Worm (Caenorhabditis elegans) whole organism, early embryonic: ENCODE results near the gene ZK185.5.
A peak's percentile ranks its signal among the peaks of the same experiment; 100 is the strongest.

Source experiments
- B0310.2 ChIP-seq: sonication (generic microtip); optimal IDR thresholded peaks from 2 replicates; lab custom pipeline; 2016; ENCODE audit warnings: mild to moderate bottlenecking, missing genetic modification characterization, missing compliant biosample characterization
- F13C5.2 ChIP-seq: sonication (generic microtip); optimal IDR thresholded peaks from 2 replicates; lab custom pipeline; 2017; ENCODE audit warnings: mild to moderate bottlenecking, missing genetic modification characterization, inconsistent platforms, missing compliant biosample characterization
- aly-1 ChIP-seq: sonication (generic microtip); optimal IDR thresholded peaks from 2 replicates; lab custom pipeline; 2016; ENCODE audit warnings: missing genetic modification characterization, missing compliant biosample characterization
- ama-1 ChIP-seq: fragments of 150-350 bp; optimal IDR thresholded peaks from 2 replicates; lab custom pipeline; 2014
- ceh-13 ChIP-seq: fragments of 200-800 bp; sonication (Bioruptor generic); optimal IDR thresholded peaks from 2 replicates; lab custom pipeline; 2018; ENCODE audit warnings: mild to moderate bottlenecking, missing genetic modification characterization, missing compliant biosample characterization
- ceh-36 ChIP-seq: sonication (generic microtip); optimal IDR thresholded peaks from 2 replicates; lab custom pipeline; 2016; ENCODE audit warnings: missing genetic modification characterization, inconsistent platforms, missing compliant biosample characterization
- ets-7 ChIP-seq: sonication (generic microtip); optimal IDR thresholded peaks from 2 replicates; lab custom pipeline; 2016; ENCODE audit warnings: missing genotype, missing genetic modification characterization, missing compliant biosample characterization
- flt-1 ChIP-seq: fragments of 200-800 bp; sonication (Bioruptor generic); IDR thresholded peaks from 2 replicates; pipeline ENCODE4 v1.3.6; 2022; ENCODE audit warnings: missing genetic modification characterization, missing compliant biosample characterization
- hmbx-1 ChIP-seq: sonication (generic microtip); optimal IDR thresholded peaks from 2 replicates; lab custom pipeline; 2016; ENCODE audit warnings: mild to moderate bottlenecking, missing genetic modification characterization, missing compliant biosample characterization
- hmg-4 ChIP-seq: fragments of 200-800 bp; sonication (Bioruptor generic); optimal IDR thresholded peaks from 2 replicates; lab custom pipeline; 2018; ENCODE audit warnings: mild to moderate bottlenecking, missing genetic modification characterization, missing compliant biosample characterization
- hnd-1 ChIP-seq: sonication (generic microtip); optimal IDR thresholded peaks from 2 replicates; lab custom pipeline; 2016; ENCODE audit warnings: missing genetic modification characterization, missing compliant biosample characterization
- pes-1 ChIP-seq: fragments of 200-800 bp; sonication (Bioruptor generic); IDR thresholded peaks from 2 replicates; pipeline ENCODE4 v1.3.6; 2022; ENCODE audit warnings: missing genetic modification reagents, missing genetic modification characterization, missing compliant biosample characterization
- scrt-1 ChIP-seq: fragments of 200-800 bp; sonication (Bioruptor generic); IDR thresholded peaks from 2 replicates; pipeline ENCODE4 v1.3.6; 2022; ENCODE audit warnings: missing genetic modification characterization, missing compliant biosample characterization
- sea-1 ChIP-seq: fragments of 200-800 bp; sonication (Bioruptor generic); conservative IDR thresholded peaks from 2 replicates; pipeline ENCODE4 v1.3.6; 2022; ENCODE audit warnings: missing genetic modification characterization, missing compliant biosample characterization
- tbx-11 ChIP-seq: fragments of 200-800 bp; sonication (Bioruptor generic); IDR thresholded peaks from 2 replicates; pipeline ENCODE4 v1.3.6; 2022; ENCODE audit warnings: missing genetic modification characterization, missing compliant biosample characterization
- tbx-37 ChIP-seq: fragments of 200-800 bp; sonication (Bioruptor generic); conservative IDR thresholded peaks from 2 replicates; pipeline ENCODE4 v1.3.6; 2022; ENCODE audit warnings: missing genetic modification reagents, missing genetic modification characterization, missing compliant biosample characterization
- tra-4 ChIP-seq: sonication (generic microtip); optimal IDR thresholded peaks from 2 replicates; lab custom pipeline; 2017; ENCODE audit warnings: missing genetic modification characterization, missing compliant biosample characterization

The ZK185.5 gene

DNA sequence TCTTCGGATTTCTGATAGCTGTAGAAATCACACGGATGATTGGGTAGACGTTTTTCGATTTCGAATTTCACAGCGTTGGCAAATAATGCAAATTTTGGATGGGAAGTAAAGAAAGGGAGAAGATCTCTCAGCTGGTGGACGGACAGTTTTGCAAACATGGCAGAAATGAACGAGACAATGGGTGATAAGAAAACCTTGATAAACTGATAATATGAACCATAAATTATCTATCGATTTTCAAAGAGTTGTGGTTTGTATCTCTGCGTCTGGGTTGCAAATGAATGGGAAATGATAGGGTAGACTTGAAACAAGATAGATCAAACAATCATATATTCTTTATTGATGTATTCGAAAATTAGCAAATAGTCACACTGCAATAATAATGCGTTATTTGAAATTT is 15.5 kb downstream of the ZK185.5 start, which contains the start of gene ZK185.3:
Gene ZK185.3, minus strand, starts transcription at position 263 of the 400 bp plus-strand sequence.
- TF ChIP-seq sea-1 (no peak), scrt-1 (GFP tag; lab: Robert Waterston, UW) (no peak), ceh-13 (GFP tag; lab: Kevin White, UChicago) (no peak)

DNA sequence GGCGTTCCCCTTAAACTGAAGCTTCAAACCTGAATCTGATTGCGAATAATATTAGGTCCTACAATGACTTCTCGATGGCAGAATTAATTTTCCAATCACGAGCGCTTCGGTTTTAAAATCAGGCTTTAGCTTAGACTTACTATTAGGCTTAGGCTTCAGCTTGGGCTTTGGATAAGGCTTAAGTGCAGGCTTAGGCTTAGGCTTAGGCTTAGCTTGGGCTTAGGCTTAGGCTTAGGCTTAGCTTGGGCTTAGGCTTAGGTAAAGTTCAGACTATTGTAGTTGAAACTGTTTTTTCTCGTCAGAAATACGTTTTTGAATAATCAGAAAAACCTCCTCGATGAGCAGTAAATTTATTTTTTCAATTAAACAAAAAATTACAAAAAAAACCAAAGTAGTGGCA is 19.0 kb downstream of the ZK185.5 start:
- TF ChIP-seq tbx-11 (no peak), hmbx-1 (tag; lab: Kevin White, UChicago) (no peak), ceh-36 (peak; percentile 72), hmg-4 (GFP tag; lab: Kevin White, UChicago) (no peak)

DNA sequence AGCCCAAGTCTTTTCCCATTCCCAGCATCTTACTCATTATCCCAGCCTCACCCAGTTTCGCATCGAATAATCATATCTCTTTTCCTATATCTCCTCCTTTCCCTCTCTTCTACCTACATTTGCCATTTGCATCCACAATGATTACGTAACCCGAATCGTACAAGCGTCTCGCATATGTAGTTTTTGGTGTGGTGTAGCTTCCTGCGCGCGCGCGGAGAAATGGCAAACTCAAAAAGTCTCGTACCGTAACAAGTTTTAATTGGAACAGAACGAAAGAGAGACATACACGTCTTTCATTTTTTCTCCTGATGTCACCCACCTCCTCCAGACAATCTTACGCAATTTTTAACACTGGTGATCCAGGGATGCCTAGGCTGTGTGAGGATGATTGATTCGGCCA is 19.7 kb downstream of the ZK185.5 start:
- TF ChIP-seq ama-1 (lab: Kevin White, UChicago) (no peak), pes-1 (GFP tag; lab: Robert Waterston, UW) (no peak), hmg-4 (GFP tag; lab: Kevin White, UChicago) (no peak), hnd-1 (tag; lab: Kevin White, UChicago) (no peak), B0310.2 (tag; lab: Kevin White, UChicago) (no peak), ceh-13 (GFP tag; lab: Kevin White, UChicago) (no peak), ceh-36 (no peak), tra-4 (no peak), ets-7 (no peak), F13C5.2 (tag; lab: Kevin White, UChicago) (no peak), hmbx-1 (tag; lab: Kevin White, UChicago) (no peak), sea-1 (no peak), tbx-37 (GFP tag; lab: Robert Waterston, UW) (no peak), aly-1 (tag; lab: Kevin White, UChicago) (no peak), tbx-11 (no peak), scrt-1 (GFP tag; lab: Robert Waterston, UW) (no peak), flt-1 (no peak)

DNA sequence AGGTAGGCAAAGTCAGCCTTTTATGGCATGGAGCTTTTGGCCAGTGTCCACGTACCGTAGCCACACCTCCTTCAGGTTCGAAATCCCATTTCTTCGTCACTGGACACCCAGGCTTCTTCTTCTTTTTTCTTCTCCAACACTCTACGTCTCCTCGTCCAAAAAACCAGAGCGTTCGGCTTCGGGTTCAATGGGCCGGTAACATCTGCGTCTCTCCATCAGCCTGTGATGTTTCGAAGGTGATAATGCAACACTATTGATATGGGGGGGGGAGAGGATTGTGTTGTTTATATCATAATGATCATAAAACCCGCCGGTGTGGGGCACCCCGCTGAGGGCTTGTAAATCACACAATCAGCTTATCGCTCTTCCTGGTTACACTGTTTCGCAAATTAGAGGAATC is 20.8 kb downstream of the ZK185.5 start, which contains the start of gene ZK180.6:
Gene ZK180.6, minus strand, starts transcription at position 101 of the 400 bp plus-strand sequence.
- TF ChIP-seq pes-1 (GFP tag; lab: Robert Waterston, UW) (no peak), ets-7 (no peak), hnd-1 (tag; lab: Kevin White, UChicago) (no peak), flt-1 (no peak), tra-4 (no peak), B0310.2 (tag; lab: Kevin White, UChicago) (no peak), ceh-36 (no peak), hmbx-1 (tag; lab: Kevin White, UChicago) (no peak), sea-1 (no peak), hmg-4 (GFP tag; lab: Kevin White, UChicago) (no peak), aly-1 (tag; lab: Kevin White, UChicago) (no peak), F13C5.2 (tag; lab: Kevin White, UChicago) (no peak), ama-1 (lab: Kevin White, UChicago) (no peak)

DNA sequence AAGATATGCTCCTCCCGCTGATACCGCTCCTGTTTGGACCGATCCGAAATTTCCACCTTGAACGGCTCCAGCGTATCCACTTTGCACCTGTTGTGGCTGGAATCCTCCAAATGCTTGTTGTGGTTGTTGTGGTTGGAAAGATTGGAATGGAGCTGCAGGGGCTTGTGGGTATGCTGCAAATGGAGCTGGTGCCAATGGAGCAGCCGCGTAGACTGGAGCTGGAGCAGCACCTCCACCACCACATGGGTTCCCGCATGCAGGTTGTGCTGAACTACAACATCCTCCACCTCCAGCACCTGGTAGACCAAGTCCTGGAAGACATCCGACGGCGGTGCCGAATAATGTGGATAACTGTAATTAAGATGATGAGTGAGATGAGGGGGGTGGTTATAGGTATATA is 22.3 kb downstream of the ZK185.5 start:
- TF ChIP-seq ceh-36 (no peak), aly-1 (tag; lab: Kevin White, UChicago) (no peak), hnd-1 (tag; lab: Kevin White, UChicago) (no peak), tbx-11 (no peak), flt-1 (no peak), F13C5.2 (tag; lab: Kevin White, UChicago) (no peak), hmg-4 (GFP tag; lab: Kevin White, UChicago) (no peak), sea-1 (no peak), B0310.2 (tag; lab: Kevin White, UChicago) (no peak), hmbx-1 (tag; lab: Kevin White, UChicago) (no peak), ceh-13 (GFP tag; lab: Kevin White, UChicago) (no peak), ama-1 (lab: Kevin White, UChicago) (no peak), tbx-37 (GFP tag; lab: Robert Waterston, UW) (no peak), tra-4 (no peak), pes-1 (GFP tag; lab: Robert Waterston, UW) (no peak)

DNA sequence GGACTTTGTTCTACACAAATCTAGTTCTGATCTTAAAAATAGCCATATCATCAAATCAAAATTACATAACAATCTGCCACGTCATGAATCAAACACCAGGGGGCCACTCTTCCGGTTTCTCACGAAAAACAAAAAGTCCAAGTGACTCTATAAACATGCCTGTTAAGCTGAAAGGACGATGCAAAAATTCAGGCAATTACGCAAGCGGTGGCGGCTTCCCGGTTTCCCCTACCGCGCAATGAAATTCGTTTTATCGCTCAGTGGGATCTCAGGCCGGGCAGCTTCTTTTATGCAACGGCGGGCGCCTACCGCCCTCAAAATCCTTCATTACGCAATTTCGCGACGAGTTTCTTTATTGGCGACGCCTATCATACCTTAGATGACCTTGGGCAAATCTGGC is 26.0 kb downstream of the ZK185.5 start:
- TF ChIP-seq F13C5.2 (tag; lab: Kevin White, UChicago), result no peak
- TF ChIP-seq hnd-1 (tag; lab: Kevin White, UChicago), result no peak
- no peak for TF ChIP-seq aly-1 (tag; lab: Kevin White, UChicago)
- TF ChIP-seq B0310.2 (tag; lab: Kevin White, UChicago), result no peak
- TF ChIP-seq ceh-13 (GFP tag; lab: Kevin White, UChicago), result no peak
- TF ChIP-seq scrt-1 (GFP tag; lab: Robert Waterston, UW), result no peak

DNA sequence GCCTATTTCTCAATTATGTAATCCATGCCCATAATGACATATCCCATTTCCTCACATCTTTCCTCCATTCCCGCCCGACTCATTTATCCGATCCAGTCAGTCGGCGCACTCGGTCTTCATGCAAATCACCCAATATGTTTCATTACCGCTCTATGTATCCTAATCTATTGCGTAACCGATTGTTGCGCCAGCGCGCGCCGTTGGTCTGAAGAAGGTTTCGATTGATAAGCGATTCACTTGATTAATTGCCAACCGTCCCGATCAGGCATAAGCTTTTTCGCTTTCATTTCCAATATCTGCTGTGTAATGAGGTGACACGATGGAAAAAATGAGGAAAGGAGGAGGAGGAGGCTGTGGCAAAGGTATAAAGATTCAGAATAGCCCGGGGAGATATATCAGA is 27.6 kb downstream of the ZK185.5 start:
- TF ChIP-seq ama-1 (lab: Kevin White, UChicago) (no peak), tra-4 (no peak), hmg-4 (GFP tag; lab: Kevin White, UChicago) (peak; percentile 10)

DNA sequence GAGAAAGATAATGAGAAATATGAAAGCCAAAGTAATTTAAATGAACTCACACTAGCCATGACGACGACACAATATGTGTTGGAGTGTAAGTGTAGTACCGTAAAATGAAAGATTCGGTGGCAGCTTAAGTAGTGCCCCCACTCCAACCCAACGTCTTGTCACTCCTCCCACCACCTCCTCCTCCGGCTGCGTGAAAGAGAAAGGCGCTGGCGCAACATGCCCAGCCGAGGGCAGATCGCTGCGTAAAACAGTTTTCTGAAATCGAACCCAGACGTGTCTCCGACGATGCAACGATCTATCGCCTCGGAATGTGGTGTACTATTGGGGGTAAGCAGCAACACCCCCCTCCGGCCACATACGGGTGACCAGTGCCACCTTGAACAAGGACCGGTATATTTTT is 28.7 kb downstream of the ZK185.5 start, which contains the start of gene ZK180.5:
Gene ZK180.5, minus strand, starts transcription at position 101 of the 400 bp plus-strand sequence.
- no peak for TF ChIP-seq sea-1
- TF ChIP-seq tbx-37 (GFP tag; lab: Robert Waterston, UW), result no peak
- no peak for TF ChIP-seq tra-4

DNA sequence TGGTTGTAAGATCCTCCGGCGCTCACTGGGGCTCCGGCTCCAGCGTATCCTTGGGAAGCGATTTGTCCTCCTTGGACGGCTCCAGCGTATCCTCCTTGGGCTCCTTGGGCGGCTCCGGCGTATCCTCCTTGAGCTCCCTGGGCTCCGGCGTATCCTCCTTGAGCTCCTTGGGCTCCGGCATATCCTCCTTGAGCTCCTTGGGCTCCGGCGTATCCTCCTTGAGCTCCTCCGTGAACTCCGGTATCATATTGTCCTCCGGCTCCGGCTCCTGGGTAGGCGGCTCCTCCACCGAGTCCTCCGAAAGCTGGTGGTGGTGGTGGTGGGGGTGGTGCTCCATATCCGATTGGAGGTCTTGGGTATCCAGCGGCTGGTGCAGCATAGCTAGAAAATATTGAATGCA is 29.2 kb downstream of the ZK185.5 start:
- TF ChIP-seq ceh-13 (GFP tag; lab: Kevin White, UChicago), result no peak
- no peak for TF ChIP-seq scrt-1 (GFP tag; lab: Robert Waterston, UW)
- TF ChIP-seq F13C5.2 (tag; lab: Kevin White, UChicago), result no peak
- TF ChIP-seq hmbx-1 (tag; lab: Kevin White, UChicago), result no peak
- no peak for TF ChIP-seq ama-1 (lab: Kevin White, UChicago)
- TF ChIP-seq aly-1 (tag; lab: Kevin White, UChicago), result no peak
- no peak for TF ChIP-seq pes-1 (GFP tag; lab: Robert Waterston, UW)
- no peak for TF ChIP-seq tra-4
- TF ChIP-seq flt-1, result no peak
- no peak for TF ChIP-seq ceh-36
- no peak for TF ChIP-seq tbx-11
- TF ChIP-seq hnd-1 (tag; lab: Kevin White, UChicago), result no peak
- no peak for TF ChIP-seq sea-1
- TF ChIP-seq ets-7, result no peak
- TF ChIP-seq tbx-37 (GFP tag; lab: Robert Waterston, UW), result no peak
- TF ChIP-seq B0310.2 (tag; lab: Kevin White, UChicago), result no peak
- TF ChIP-seq hmg-4 (GFP tag; lab: Kevin White, UChicago), result no peak
